Worm (Caenorhabditis elegans): ENCODE results near the gene pgph-2.
A peak's percentile ranks its signal among the peaks of the same experiment; 100 is the strongest.
"Not testable (repeated sequence)": the region's sequence is repeated elsewhere in the genome, so short reads cannot be mapped to it uniquely, and the experiment has no call there.

pgph-2 gene

DNA sequence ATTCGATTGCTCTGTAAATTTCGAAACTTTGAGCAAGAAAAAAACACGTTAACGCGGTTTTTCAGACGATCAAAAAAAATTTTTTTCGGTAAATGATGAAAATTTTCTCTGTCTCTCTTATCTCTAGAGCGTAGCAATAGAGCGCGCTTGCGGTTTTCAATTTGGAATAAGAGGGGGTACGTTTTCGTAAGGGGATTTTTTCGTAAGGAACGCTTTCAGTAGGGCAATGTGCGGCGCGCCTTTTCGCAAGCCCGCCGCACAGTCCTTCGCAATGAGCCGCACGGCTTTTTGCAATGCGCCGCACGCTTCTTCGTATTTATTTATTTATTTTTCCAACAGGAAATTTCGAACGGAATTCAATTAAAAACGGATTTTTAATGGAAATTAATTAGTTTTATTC is 12.0 kb downstream of the pgph-2 start, which contains the start of gene F44E7.4 (continued):
- TF ChIP-seq sea-2 (GFP tag; IDR thresholded peaks at IDR 0.05) (0 out of 2 replicates have a peak, but pooled peaks have one; percentile 25), egl-18 (GFP tag; IDR thresholded peaks at IDR 0.05) (0 out of 2 replicates have a peak, but pooled peaks have one; percentile 73), ZK185.1 (tag; optimal IDR thresholded peaks at IDR 0.05; ENCODE audit: poor library complexity, severe bottlenecking) (peak; percentile 6), attf-3 (GFP tag; conservative IDR thresholded peaks at IDR 0.05) (peak; percentile 82), lin-40 (tag; optimal IDR thresholded peaks at IDR 0.05) (peak; percentile 43), C06A6.2 (GFP tag; conservative IDR thresholded peaks at IDR 0.05) (peak; percentile 99), hmg-1.2 (GFP tag; IDR thresholded peaks at IDR 0.05) (peak; percentile 96), ztf-6 (GFP tag; IDR thresholded peaks at IDR 0.05) (peak; percentile 85), lin-54 (GFP tag; optimal IDR thresholded peaks at IDR 0.05) (peak; percentile 56), egl-44 (GFP tag; IDR thresholded peaks at IDR 0.05) (peak; percentile 85), Y79H2A.3 (GFP tag; conservative IDR thresholded peaks at IDR 0.05) (peak; percentile 88), aptf-2 (GFP tag; conservative IDR thresholded peaks at IDR 0.05) (peak; percentile 65; the same call in 1 of the 2 replicates), nfyb-1 (GFP tag; IDR thresholded peaks at IDR 0.05) (peak; percentile 95), lsl-1 (GFP tag; optimal IDR thresholded peaks at IDR 0.05) (peak; percentile 64), mcd-1 (GFP tag; IDR thresholded peaks at IDR 0.05) (peak; percentile 98), madf-8 (GFP tag; conservative IDR thresholded peaks at IDR 0.05) (peak; percentile 86), lin-26 (GFP tag; IDR thresholded peaks at IDR 0.05) (peak; percentile 86)

DNA sequence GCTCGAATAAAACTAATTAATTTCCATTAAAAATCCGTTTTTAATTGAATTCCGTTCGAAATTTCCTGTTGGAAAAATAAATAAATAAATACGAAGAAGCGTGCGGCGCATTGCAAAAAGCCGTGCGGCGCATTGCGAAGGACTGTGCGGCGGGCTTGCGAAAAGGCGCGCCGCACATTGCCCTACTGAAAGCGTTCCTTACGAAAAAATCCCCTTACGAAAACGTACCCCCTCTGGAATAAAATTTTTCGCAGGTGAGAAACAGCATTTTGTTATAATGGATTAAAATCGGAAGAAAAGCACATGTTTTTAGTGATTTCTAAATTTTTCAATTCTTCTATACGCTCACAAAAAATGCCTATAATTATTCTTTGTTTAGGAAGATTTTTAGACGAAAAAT is 13.3 kb downstream of the pgph-2 start:
- TF ChIP-seq ceh-100 (GFP tag; IDR thresholded peaks at IDR 0.05) (peak; percentile 85), Y67H2A.10 (GFP tag; conservative IDR thresholded peaks at IDR 0.05) (0 out of 2 replicates have a peak, but pooled peaks have one; percentile 17), ztf-28 (GFP tag; IDR thresholded peaks at IDR 0.05) (0 out of 2 replicates have a peak, but pooled peaks have one; percentile 68), attf-3 (GFP tag; conservative IDR thresholded peaks at IDR 0.05) (0 out of 2 replicates have a peak, but pooled peaks have one; percentile 47), F33H1.4 (GFP tag; IDR thresholded peaks at IDR 0.05) (peak; percentile 42; the same call in 1 of the 2 replicates), hmg-1.2 (GFP tag; IDR thresholded peaks at IDR 0.05) (peak; percentile 46), D2030.7 (GFP tag; IDR thresholded peaks at IDR 0.05) (peak; percentile 53; the same call in 1 of the 2 replicates), cebp-1 (GFP tag; IDR thresholded peaks at IDR 0.05) (peak; percentile 46; the same call in 1 of the 2 replicates), pbrm-1 (GFP tag; IDR thresholded peaks at IDR 0.05) (peak; percentile 59; the same call in 1 of the 2 replicates), egrh-3 (GFP tag; IDR thresholded peaks at IDR 0.05) (0 out of 2 replicates have a peak, but pooled peaks have one; percentile 37), ceh-91 (GFP tag; IDR thresholded peaks at IDR 0.05) (0 out of 2 replicates have a peak, but pooled peaks have one; percentile 22), egl-44 (GFP tag; IDR thresholded peaks at IDR 0.05) (peak; percentile 39; the same call in 1 of the 2 replicates), rcor-1 (GFP tag; IDR thresholded peaks at IDR 0.05) (peak; percentile 26; the same call in 1 of the 2 replicates), mcd-1 (GFP tag; IDR thresholded peaks at IDR 0.05) (peak; percentile 85), Y53G8AR.9 (GFP tag; conservative IDR thresholded peaks at IDR 0.05) (peak; percentile 37; the same call in 1 of the 2 replicates), dox-1 (GFP tag; IDR thresholded peaks at IDR 0.05) (peak; percentile 93), madf-6 (GFP tag; IDR thresholded peaks at IDR 0.05) (peak; percentile 54), nfyb-1 (GFP tag; IDR thresholded peaks at IDR 0.05) (peak; percentile 84), K11D2.4 (GFP tag; IDR thresholded peaks at IDR 0.05) (0 out of 2 replicates have a peak, but pooled peaks have one; percentile 14), Y95B8A.8 (GFP tag; IDR thresholded peaks at IDR 0.05) (peak; percentile 41; the same call in 1 of the 2 replicates), C06A6.2 (GFP tag; conservative IDR thresholded peaks at IDR 0.05) (peak; percentile 97)
- not testable (repeated sequence) for TF ChIP-seq cebp-1 (tag; optimal IDR thresholded peaks at IDR 0.05)

DNA sequence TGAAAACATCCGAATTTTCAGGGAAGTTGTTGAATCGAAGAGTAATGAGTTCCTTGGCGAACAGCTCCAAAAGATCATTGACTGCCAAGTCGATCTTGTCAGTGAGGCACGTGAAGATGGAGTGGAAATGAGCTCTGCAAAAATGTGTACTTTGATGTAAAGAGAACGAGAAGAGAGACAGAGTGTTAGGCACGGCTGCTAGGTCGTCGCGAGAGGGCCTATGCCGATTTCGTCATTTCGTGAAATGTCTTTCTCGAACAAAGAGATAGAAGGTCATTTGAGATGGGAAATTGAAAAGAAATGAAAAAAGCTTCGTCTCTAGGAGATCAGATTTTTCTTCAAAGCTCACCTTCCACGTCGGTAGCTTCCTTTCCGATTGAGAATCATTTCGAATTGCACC is 15.1 kb downstream of the pgph-2 start:
- peak; percentile 17 for TF ChIP-seq F57C9.4 (tag; optimal IDR thresholded peaks at IDR 0.05)
- no peak for TF ChIP-seq repo-1 (tag; optimal IDR thresholded peaks at IDR 0.05)
- no peak for TF ChIP-seq cebp-1 (GFP tag; IDR thresholded peaks at IDR 0.05)
- peak; percentile 77 for TF ChIP-seq cebp-1 (tag; optimal IDR thresholded peaks at IDR 0.05)

Data from whole organism, young adult.